Fruit fly (Drosophila melanogaster) whole organism, wandering third instar larva: ENCODE results near the gene Rab9Fa.

Source experiments
- Abd-B ChIP-seq: fragments of >200 bp; optimal IDR thresholded peaks from 2 replicates; lab custom pipeline; 2017; ENCODE audit warnings: missing biosample characterization, missing genetic modification characterization
- CG32264 ChIP-seq: fragments of 200-800 bp; sonication (Bioruptor generic); optimal IDR thresholded peaks from 2 replicates; lab custom pipeline; 2016; ENCODE audit warnings: missing biosample characterization, missing genetic modification characterization
- CG9705 ChIP-seq: fragments of 200-800 bp; sonication (Bioruptor generic); optimal IDR thresholded peaks from 2 replicates; lab custom pipeline; 2018; ENCODE audit warnings: missing biosample characterization, mild to moderate bottlenecking, missing genetic modification characterization
- CrebA ChIP-seq: fragments of 200-800 bp; sonication (Bioruptor generic); optimal IDR thresholded peaks from 2 replicates; lab custom pipeline; 2016; ENCODE audit warnings: missing biosample characterization, mild to moderate bottlenecking, missing genetic modification characterization, borderline replicate concordance
- Dfd ChIP-seq: fragments of >200 bp; optimal IDR thresholded peaks from 2 replicates; lab custom pipeline; 2017; ENCODE audit warnings: missing biosample characterization, missing genetic modification characterization
- Dif ChIP-seq: fragments of 200-275, 200-300 bp; sonication (Bioruptor generic); optimal IDR thresholded peaks from 2 replicates; lab custom pipeline; 2018; ENCODE audit warnings: missing biosample characterization, missing genetic modification characterization; ENCODE audit not compliant: partially characterized antibody
- GATAd ChIP-seq: sonication (Bioruptor generic); optimal IDR thresholded peaks from 2 replicates; lab custom pipeline; 2016; ENCODE audit warnings: missing biosample characterization, missing genetic modification characterization
- HLH106 ChIP-seq: fragments of 200-800 bp; optimal IDR thresholded peaks from 3 replicates; lab custom pipeline; 2019; ENCODE audit warnings: missing biosample characterization, mild to moderate bottlenecking, missing genetic modification characterization, moderate library complexity
- Hnf4 ChIP-seq: fragments of 200-800 bp; sonication (Bioruptor generic); optimal IDR thresholded peaks from 2 replicates; lab custom pipeline; 2016; ENCODE audit warnings: missing biosample characterization, mild to moderate bottlenecking, missing genetic modification characterization
- Hr78 ChIP-seq: fragments of >200 bp; optimal IDR thresholded peaks from 2 replicates; lab custom pipeline; 2017; ENCODE audit warnings: missing biosample characterization, missing genetic modification characterization
- Hr83 ChIP-seq: fragments of 200-300 bp; sonication (Bioruptor generic); optimal IDR thresholded peaks from 2 replicates; lab custom pipeline; 2016; ENCODE audit warnings: missing biosample characterization, mild to moderate bottlenecking, missing genetic modification characterization, moderate library complexity; ENCODE audit not compliant: poor library complexity, severe bottlenecking
- Jra ChIP-seq: sonication (Bioruptor generic); optimal IDR thresholded peaks from 2 replicates; lab custom pipeline; 2016; ENCODE audit warnings: missing biosample characterization, missing genetic modification characterization
- Mio ChIP-seq: sonication (Bioruptor generic); optimal IDR thresholded peaks from 2 replicates; lab custom pipeline; 2016; ENCODE audit warnings: missing biosample characterization, missing genetic modification characterization
- Myc ChIP-seq: fragments of >200 bp; optimal IDR thresholded peaks from 2 replicates; lab custom pipeline; 2017
- N ChIP-seq: fragments of >200 bp; optimal IDR thresholded peaks from 2 replicates; lab custom pipeline; 2018; ENCODE audit warnings: missing biosample characterization, missing external identifiers, missing genetic modification characterization
- OdsH ChIP-seq: fragments of 200-800 bp; sonication (Bioruptor generic); optimal IDR thresholded peaks from 2 replicates; lab custom pipeline; 2016; ENCODE audit warnings: missing biosample characterization, mild to moderate bottlenecking, missing genetic modification characterization
- Rel ChIP-seq, 2 experiments: fragments of 200-800 bp; sonication (Bioruptor generic) in 1 of 2; optimal IDR thresholded peaks; 2 replicates in 1 of 2; 3 replicates in 1 of 2; lab custom pipeline; 2016 to 2019; ENCODE audit warnings: mild to moderate bottlenecking in 2 of 2, missing biosample characterization in 2 of 2, missing genetic modification characterization in 2 of 2, moderate library complexity in 1 of 2
- Sp1 ChIP-seq: fragments of 200-800 bp; sonication (Bioruptor generic); optimal IDR thresholded peaks from 3 replicates; lab custom pipeline; 2019; ENCODE audit warnings: missing biosample characterization, mild to moderate bottlenecking, missing genetic modification characterization, moderate library complexity
- Vsx2 ChIP-seq: fragments of 200-300, 225-300 bp; sonication (Bioruptor generic); optimal IDR thresholded peaks from 2 replicates; lab custom pipeline; 2018; ENCODE audit warnings: missing biosample characterization, missing genetic modification characterization; ENCODE audit not compliant: partially characterized antibody
- br ChIP-seq: fragments of 200-800 bp; sonication (Bioruptor generic); optimal IDR thresholded peaks from 2 replicates; lab custom pipeline; 2016; ENCODE audit warnings: missing biosample characterization, missing genetic modification characterization
- brk ChIP-seq: fragments of 200-800 bp; sonication (Bioruptor generic); optimal IDR thresholded peaks from 2 replicates; lab custom pipeline; 2016; ENCODE audit warnings: missing biosample characterization, mild to moderate bottlenecking, missing genetic modification characterization
- dl ChIP-seq, 2 experiments: fragments of 175-275, 200-275 bp in 1 of 2; fragments of 200-275 bp in 1 of 2; sonication (Bioruptor generic); optimal IDR thresholded peaks; lab custom pipeline; 2018; ENCODE audit warnings: mild to moderate bottlenecking in 2 of 2, missing biosample characterization in 2 of 2, missing genetic modification characterization in 2 of 2, moderate library complexity in 2 of 2; ENCODE audit not compliant: partially characterized antibody in 2 of 2, insufficient read depth in 1 of 2
- dmrt93B ChIP-seq: fragments of 200-800 bp; sonication (Bioruptor generic); optimal IDR thresholded peaks from 2 replicates; lab custom pipeline; 2018; ENCODE audit warnings: missing biosample characterization, mild to moderate bottlenecking, missing genetic modification characterization
- dsf ChIP-seq: sonication (Bioruptor generic); optimal IDR thresholded peaks from 2 replicates; lab custom pipeline; 2016; ENCODE audit warnings: missing biosample characterization, missing genetic modification characterization, borderline replicate concordance
- ey ChIP-seq: fragments of 200-800 bp; sonication (Bioruptor generic); optimal IDR thresholded peaks from 2 replicates; lab custom pipeline; 2016; ENCODE audit warnings: missing biosample characterization, missing genetic modification characterization
- foxo ChIP-seq, 2 experiments: fragments of 200-800 bp; sonication (Bioruptor generic); optimal IDR thresholded peaks; 2 replicates in 1 of 2; 3 replicates in 1 of 2; lab custom pipeline; 2016 to 2017; ENCODE audit warnings: missing biosample characterization in 2 of 2, missing genetic modification characterization in 2 of 2
- fru ChIP-seq: fragments of 200-800 bp; sonication (Bioruptor generic); optimal IDR thresholded peaks from 3 replicates; lab custom pipeline; 2016; ENCODE audit warnings: missing biosample characterization, mild to moderate bottlenecking, missing genetic modification characterization
- h ChIP-seq: fragments of 200-800 bp; sonication (Bioruptor generic); optimal IDR thresholded peaks from 3 replicates; lab custom pipeline; 2016; ENCODE audit warnings: missing biosample characterization, mild to moderate bottlenecking, missing genetic modification characterization
- jim ChIP-seq: fragments of 175-275, 200-325 bp; sonication (Bioruptor generic); optimal IDR thresholded peaks from 2 replicates; lab custom pipeline; 2016; ENCODE audit warnings: missing biosample characterization, mild to moderate bottlenecking, missing genetic modification characterization
- lola ChIP-seq: fragments of >200 bp; optimal IDR thresholded peaks from 2 replicates; lab custom pipeline; 2017; ENCODE audit warnings: missing biosample characterization, missing genetic modification characterization
- pan ChIP-seq: fragments of >200 bp; optimal IDR thresholded peaks from 2 replicates; lab custom pipeline; 2017
- psq ChIP-seq: fragments of 200-800 bp; sonication (Bioruptor generic); optimal IDR thresholded peaks from 3 replicates; lab custom pipeline; 2017; ENCODE audit warnings: missing biosample characterization, mild to moderate bottlenecking, missing genetic modification characterization, moderate library complexity
- rgr ChIP-seq: fragments of 200-800 bp; sonication (Bioruptor generic); optimal IDR thresholded peaks from 3 replicates; lab custom pipeline; 2016; ENCODE audit warnings: missing biosample characterization, mild to moderate bottlenecking, missing genetic modification characterization
- sage ChIP-seq: fragments of 200-800 bp; sonication (Bioruptor generic); optimal IDR thresholded peaks from 2 replicates; lab custom pipeline; 2016; ENCODE audit warnings: missing biosample characterization, mild to moderate bottlenecking, missing genetic modification characterization
- sv ChIP-seq: fragments of 200-800 bp; sonication (Bioruptor generic); optimal IDR thresholded peaks from 3 replicates; lab custom pipeline; 2016; ENCODE audit warnings: missing biosample characterization, missing genetic modification characterization
- tai ChIP-seq: sonication (Bioruptor generic); optimal IDR thresholded peaks from 2 replicates; lab custom pipeline; 2016; ENCODE audit warnings: missing biosample characterization, missing genetic modification characterization
- usp ChIP-seq: fragments of >200 bp; optimal IDR thresholded peaks from 2 replicates; lab custom pipeline; 2017; ENCODE audit warnings: missing biosample characterization, missing genetic modification characterization
- woc ChIP-seq: sonication (Bioruptor generic); optimal IDR thresholded peaks from 2 replicates; lab custom pipeline; 2016; ENCODE audit warnings: missing biosample characterization, mild to moderate bottlenecking, missing genetic modification characterization

Rab9Fa gene

DNA sequence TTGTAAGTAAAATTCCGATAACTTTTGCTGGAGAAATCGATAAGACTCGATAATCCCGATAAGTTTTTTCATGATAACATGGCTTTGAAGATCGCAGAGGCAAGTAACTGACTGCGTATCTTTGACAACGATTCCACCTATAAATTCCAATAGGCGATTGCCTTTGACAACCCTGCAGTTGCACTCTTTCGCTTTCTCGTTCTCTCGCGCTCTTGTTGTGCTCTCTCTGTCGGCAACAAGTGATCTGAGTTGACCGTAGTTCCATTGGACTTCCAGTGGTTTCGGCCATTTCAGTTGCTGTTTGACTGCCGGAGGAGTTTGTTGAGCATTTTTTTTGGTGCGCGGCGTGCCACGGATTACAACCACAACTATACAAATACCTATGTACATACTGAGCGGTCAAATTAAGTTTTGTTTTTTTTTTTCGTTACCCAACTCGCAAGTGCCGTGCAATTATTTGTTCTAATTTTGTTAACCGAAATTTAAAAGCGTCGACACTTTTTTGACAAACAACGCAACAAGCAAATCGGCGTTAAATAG lies 20.2 kb downstream of the Rab9Fa start, which contains the start of gene Myo10A:
Gene Myo10A, plus strand, starts transcription at position 288 of the 540 bp plus-strand sequence.
- TF ChIP-seq dl (GFP tag; optimal IDR thresholded peaks at IDR 0.05; lab: Kevin White, UChicago; ENCODE audit: insufficient read depth in 1 of 2, partially characterized antibody in 2 of 2) = peak; percentile 62 to 69
- no peak for TF ChIP-seq Sp1 (GFP tag; lab: Kevin White, UChicago)
- TF ChIP-seq fru = peak; percentile 10
- TF ChIP-seq CG32264 = no peak
- TF ChIP-seq Hr78 (GFP tag; lab: Kevin White, UChicago) = no peak
- peak; percentile 64 for TF ChIP-seq Dif (GFP tag; lab: Kevin White, UChicago)
- TF ChIP-seq Vsx2 = no peak
- no peak for TF ChIP-seq jim (GFP tag; lab: Kevin White, UChicago)
- no peak for TF ChIP-seq CrebA
- no peak for TF ChIP-seq rgr (GFP tag; lab: Kevin White, UChicago)
- TF ChIP-seq sage = no peak
- TF ChIP-seq HLH106 = no peak
- no peak for TF ChIP-seq dsf (GFP tag; lab: Kevin White, UChicago)
- TF ChIP-seq sv (GFP tag; lab: Kevin White, UChicago) = no peak
- no peak for TF ChIP-seq brk (GFP tag; lab: Kevin White, UChicago)
- no peak for TF ChIP-seq usp (GFP tag; lab: Kevin White, UChicago)
- TF ChIP-seq Myc = no peak
- TF ChIP-seq dmrt93B = no peak
- TF ChIP-seq, all 38 proteins: peak for 3

DNA sequence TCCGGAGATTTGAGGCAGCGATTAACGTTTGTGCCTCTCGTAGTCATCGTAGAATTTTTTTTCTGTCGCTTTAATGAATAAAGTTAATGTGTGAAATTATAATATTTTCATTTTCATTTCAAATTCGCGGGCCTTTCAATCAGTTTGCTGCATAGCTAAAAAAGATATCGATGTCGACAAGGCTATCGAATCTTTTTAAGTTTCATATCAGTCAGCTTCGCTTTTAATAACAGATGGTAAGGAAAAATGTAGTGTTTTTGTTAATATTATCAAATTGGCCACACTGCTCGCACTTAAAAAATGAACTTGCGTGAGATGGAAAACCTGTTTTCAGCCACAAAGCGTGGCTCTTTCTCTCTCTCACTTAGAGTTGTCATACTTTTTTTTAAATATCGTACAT lies 21.2 kb downstream of the Rab9Fa start:
- TF ChIP-seq HLH106 (no peak), Hr83 (GFP tag; lab: Kevin White, UChicago) (no peak), foxo (GFP tag; optimal IDR thresholded peaks at IDR 0.05; lab: Kevin White, UChicago) (no peak), psq (GFP tag; lab: Kevin White, UChicago) (no peak), brk (GFP tag; lab: Kevin White, UChicago) (no peak), CG32264 (no peak), tai (GFP tag; lab: Kevin White, UChicago) (no peak), jim (GFP tag; lab: Kevin White, UChicago) (no peak), fru (no peak), CrebA (no peak), lola (no peak), Hnf4 (no peak), sv (GFP tag; lab: Kevin White, UChicago) (no peak), Rel (GFP tag; optimal IDR thresholded peaks at IDR 0.05; lab: Kevin White, UChicago) (no peak), Rel (tag; optimal IDR thresholded peaks at IDR 0.05; lab: Kevin White, UChicago) (no peak), woc (GFP tag; lab: Kevin White, UChicago) (no peak), Mio (GFP tag; lab: Kevin White, UChicago) (no peak), ey (GFP tag; lab: Kevin White, UChicago) (no peak), dsf (GFP tag; lab: Kevin White, UChicago) (no peak)

DNA sequence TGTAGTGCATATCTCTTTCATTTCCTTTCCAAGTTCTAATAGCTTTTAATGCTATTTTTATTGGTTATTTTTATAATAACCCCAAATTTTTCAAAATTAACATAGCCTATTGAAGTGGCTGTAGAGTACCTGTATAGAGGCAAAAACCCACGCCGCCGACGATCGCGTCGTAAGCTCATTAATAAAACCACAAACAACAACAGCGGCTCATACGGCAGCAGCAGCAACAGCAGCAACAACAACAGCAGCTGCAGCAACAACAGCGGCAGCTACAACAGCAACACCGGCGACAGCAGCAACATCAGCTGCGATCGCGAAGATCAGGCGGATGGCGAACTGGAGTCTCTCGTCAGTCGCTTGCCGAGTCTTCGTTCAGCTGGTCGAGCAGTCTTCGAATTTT lies 23.7 kb downstream of the Rab9Fa start, which contains the start of gene CG2145:
Gene CG2145, plus strand, starts transcription at position 290 of the 400 bp plus-strand sequence.
- TF ChIP-seq HLH106 = peak; percentile 4
- no peak for TF ChIP-seq dmrt93B
- TF ChIP-seq N (GFP tag; lab: Kevin White, UChicago) = no peak
- peak; percentile 14 for TF ChIP-seq rgr (GFP tag; lab: Kevin White, UChicago)
- peak; percentile 41 for TF ChIP-seq Rel (GFP tag; optimal IDR thresholded peaks at IDR 0.05; lab: Kevin White, UChicago)
- TF ChIP-seq Rel (tag; optimal IDR thresholded peaks at IDR 0.05; lab: Kevin White, UChicago) = peak; percentile 81
- TF ChIP-seq Hnf4 = peak; percentile 27
- TF ChIP-seq woc (GFP tag; lab: Kevin White, UChicago) = peak; percentile 56
- no peak for TF ChIP-seq lola
- peak; percentile 62 for TF ChIP-seq Sp1 (GFP tag; lab: Kevin White, UChicago)
- TF ChIP-seq Vsx2 = no peak
- TF ChIP-seq sv (GFP tag; lab: Kevin White, UChicago) = no peak
- TF ChIP-seq foxo (GFP tag; optimal IDR thresholded peaks at IDR 0.05; lab: Kevin White, UChicago) = peak; percentile 27 to 63
- no peak for TF ChIP-seq jim (GFP tag; lab: Kevin White, UChicago)
- no peak for TF ChIP-seq Dif (GFP tag; lab: Kevin White, UChicago)
- no peak for TF ChIP-seq dsf (GFP tag; lab: Kevin White, UChicago)
- TF ChIP-seq Myc = no peak
- peak; percentile 34 for TF ChIP-seq OdsH (GFP tag; lab: Kevin White, UChicago)
- no peak for TF ChIP-seq pan
- no peak for TF ChIP-seq Abd-B (GFP tag; lab: Kevin White, UChicago)
- no peak for TF ChIP-seq Hr78 (GFP tag; lab: Kevin White, UChicago)
- peak; percentile 35 for TF ChIP-seq fru
- TF ChIP-seq ey (GFP tag; lab: Kevin White, UChicago) = no peak
- peak; percentile 44 for TF ChIP-seq h (GFP tag; lab: Kevin White, UChicago)
- no peak for TF ChIP-seq usp (GFP tag; lab: Kevin White, UChicago)
- TF ChIP-seq Hr83 (GFP tag; lab: Kevin White, UChicago) = peak; percentile 48
- peak; percentile 60 for TF ChIP-seq brk (GFP tag; lab: Kevin White, UChicago)
- no peak for TF ChIP-seq Mio (GFP tag; lab: Kevin White, UChicago)
- TF ChIP-seq dl (GFP tag; optimal IDR thresholded peaks at IDR 0.05; lab: Kevin White, UChicago; ENCODE audit: insufficient read depth in 1 of 2, partially characterized antibody in 2 of 2) = no peak
- peak; percentile 67 for TF ChIP-seq Dfd (GFP tag; lab: Kevin White, UChicago)
- TF ChIP-seq psq (GFP tag; lab: Kevin White, UChicago) = no peak
- TF ChIP-seq CG9705 (GFP tag; lab: Kevin White, UChicago) = no peak
- no peak for TF ChIP-seq tai (GFP tag; lab: Kevin White, UChicago)
- no peak for TF ChIP-seq GATAd (GFP tag; lab: Kevin White, UChicago)
- peak; percentile 40 for TF ChIP-seq CrebA
- peak; percentile 40 for TF ChIP-seq br
- peak; percentile 8 for TF ChIP-seq Jra (GFP tag; lab: Kevin White, UChicago)
- peak; percentile 79 for TF ChIP-seq sage
- TF ChIP-seq CG32264 = peak; percentile 47
- TF ChIP-seq, all 38 proteins: peak for 18
